Fruit fly (Drosophila melanogaster) whole organism, pupa: Measurements from ENCODE around the gene Cpn.

Source experiments
- CG10348 ChIP-seq: fragments of 200-800 bp; sonication (Bioruptor generic); IDR thresholded peaks from 2 replicates; pipeline ENCODE4 v1.3.6; 2022; ENCODE audit warnings: missing biosample characterization, missing genetic modification characterization
- CG12605 ChIP-seq: fragments of 200-800 bp; sonication (Bioruptor generic); IDR thresholded peaks from 2 replicates; pipeline ENCODE4 v1.3.6; 2022; ENCODE audit warnings: missing biosample characterization, missing genetic modification characterization
- CG13204 ChIP-seq: fragments of 200-800 bp; sonication (Bioruptor generic); optimal IDR thresholded peaks from 2 replicates; lab custom pipeline; 2018; ENCODE audit warnings: missing biosample characterization, mild to moderate bottlenecking, missing genetic modification characterization, moderate library complexity
- CG14655 ChIP-seq: fragments of 200-800 bp; sonication (Bioruptor generic); optimal IDR thresholded peaks from 3 replicates; lab custom pipeline; 2017; ENCODE audit warnings: mild to moderate bottlenecking, missing biosample characterization, missing genetic modification reagents, missing genetic modification characterization
- CG15710 ChIP-seq: fragments of 200-800 bp; sonication (Bioruptor generic); optimal IDR thresholded peaks from 2 replicates; lab custom pipeline; 2018; ENCODE audit warnings: missing biosample characterization, mild to moderate bottlenecking, missing genetic modification characterization, moderate library complexity
- CG17806 ChIP-seq: fragments of 200-800 bp; sonication (Bioruptor generic); optimal IDR thresholded peaks from 2 replicates; lab custom pipeline; 2018; ENCODE audit warnings: missing biosample characterization, mild to moderate bottlenecking, missing genetic modification characterization, moderate library complexity
- CG32121 ChIP-seq: fragments of 200-800 bp; sonication (Bioruptor generic); IDR thresholded peaks from 2 replicates; pipeline ENCODE4 v1.3.6; 2022; ENCODE audit warnings: missing biosample characterization, missing genetic modification characterization
- CG34367 ChIP-seq: fragments of 200-800 bp; sonication (Bioruptor generic); optimal IDR thresholded peaks from 2 replicates; lab custom pipeline; 2018; ENCODE audit warnings: missing biosample characterization, mild to moderate bottlenecking, missing genetic modification characterization
- CG4496 ChIP-seq: fragments of 200-800 bp; sonication (Bioruptor generic); IDR thresholded peaks from 3 replicates; pipeline ENCODE4 v1.3.6; 2022; ENCODE audit warnings: missing biosample characterization, missing genetic modification characterization
- CG8159 ChIP-seq: fragments of 200-800 bp; sonication (Bioruptor generic); optimal IDR thresholded peaks from 3 replicates; lab custom pipeline; 2018; ENCODE audit warnings: missing biosample characterization, mild to moderate bottlenecking, missing genetic modification characterization, moderate library complexity
- CG8301 ChIP-seq: fragments of 200-800 bp; sonication (Bioruptor generic); optimal IDR thresholded peaks from 2 replicates; lab custom pipeline; 2018; ENCODE audit warnings: missing biosample characterization, mild to moderate bottlenecking, missing genetic modification characterization
- CG9948 ChIP-seq: fragments of 200-800 bp; sonication (Bioruptor generic); optimal IDR thresholded peaks from 2 replicates; lab custom pipeline; 2018; ENCODE audit warnings: missing biosample characterization, mild to moderate bottlenecking, missing genetic modification characterization, moderate library complexity
- D1 ChIP-seq: fragments of 200-800 bp; sonication (Bioruptor generic); optimal IDR thresholded peaks from 2 replicates; lab custom pipeline; 2018; ENCODE audit warnings: missing biosample characterization, mild to moderate bottlenecking, missing genetic modification characterization, moderate library complexity
- EcR ChIP-seq: fragments of 200-800 bp; sonication (Bioruptor generic); optimal IDR thresholded peaks from 3 replicates; lab custom pipeline; 2019; ENCODE audit warnings: missing biosample characterization, missing genetic modification characterization, mild to moderate bottlenecking, moderate library complexity, missing genetic modification reagents
- Ets98B ChIP-seq: fragments of 200-800 bp; sonication (Bioruptor generic); IDR thresholded peaks from 2 replicates; pipeline ENCODE4 v1.3.6; 2022; ENCODE audit warnings: missing biosample characterization, missing genetic modification characterization
- Pif1A ChIP-seq: fragments of 200-800 bp; sonication (Bioruptor generic); optimal IDR thresholded peaks from 3 replicates; lab custom pipeline; 2016; ENCODE audit warnings: missing biosample characterization, missing genetic modification characterization
- Pif1B ChIP-seq: fragments of 200-800 bp; sonication (Bioruptor generic); optimal IDR thresholded peaks from 3 replicates; lab custom pipeline; 2016; ENCODE audit warnings: missing biosample characterization, missing genetic modification characterization
- Snoo ChIP-seq: fragments of 200-800 bp; sonication (Bioruptor generic); optimal IDR thresholded peaks from 3 replicates; lab custom pipeline; 2017; ENCODE audit warnings: missing biosample characterization, mild to moderate bottlenecking, missing genetic modification characterization, inconsistent platforms
- fd96Ca ChIP-seq: fragments of 200-800 bp; sonication (Bioruptor generic); IDR thresholded peaks from 3 replicates; pipeline ENCODE4 v1.3.6; 2022; ENCODE audit warnings: missing biosample characterization, missing genetic modification characterization
- gl ChIP-seq: fragments of 200-800 bp; sonication (Bioruptor generic); optimal IDR thresholded peaks from 2 replicates; lab custom pipeline; 2018; ENCODE audit warnings: missing biosample characterization, mild to moderate bottlenecking, missing genetic modification characterization
- rn ChIP-seq: fragments of 200-800 bp; sonication (Bioruptor generic); IDR thresholded peaks from 2 replicates; pipeline ENCODE4 v1.3.6; 2022; ENCODE audit warnings: missing biosample characterization, missing genetic modification characterization

The Cpn gene

dm6 chr3R:12121161-12121560, 44.8 kb downstream of the Cpn start:
- peak; percentile 75 for TF ChIP-seq Snoo (tag; lab: Kevin White, UChicago)
- TF ChIP-seq CG32121, result peak; percentile 75
- TF ChIP-seq CG8301 (tag; lab: Kevin White, UChicago), result peak; percentile 33
- peak; percentile 51 for TF ChIP-seq Ets98B (GFP tag; lab: Robert Waterston, UW)
- TF ChIP-seq CG34367 (tag; lab: Kevin White, UChicago), result peak; percentile 78
- TF ChIP-seq CG8159 (tag; lab: Kevin White, UChicago), result peak; percentile 62
- TF ChIP-seq CG14655, result peak; percentile 49
- TF ChIP-seq CG13204 (GFP tag; lab: Kevin White, UChicago), result no peak
- TF ChIP-seq CG10348 (GFP tag; lab: Robert Waterston, UW), result peak; percentile 48; the same call in 1 of the 2 replicates
- peak; percentile 63 for TF ChIP-seq CG17806 (tag; lab: Kevin White, UChicago)
- TF ChIP-seq fd96Ca (GFP tag; lab: Robert Waterston, UW), result peak; percentile 83
- TF ChIP-seq Pif1A, result peak; percentile 49
- TF ChIP-seq rn (GFP tag; lab: Robert Waterston, UW), result peak; percentile 85
- TF ChIP-seq Pif1B (GFP tag; lab: Kevin White, UChicago), result peak; percentile 15
- peak; percentile 97 for TF ChIP-seq CG4496
- TF ChIP-seq D1, result peak; percentile 65
- TF ChIP-seq CG15710 (tag; lab: Kevin White, UChicago), result peak; percentile 61
- TF ChIP-seq gl, result peak; percentile 15
- TF ChIP-seq EcR, result no peak
- peak; percentile 59; the same call in 1 of the 2 replicates for TF ChIP-seq CG12605
- TF ChIP-seq CG9948 (tag; lab: Kevin White, UChicago), result peak; percentile 44

dm6 chr3R:12113700-12114099, 52.3 kb downstream of the Cpn start:
- TF ChIP-seq CG8159 (tag; lab: Kevin White, UChicago), result no peak
- TF ChIP-seq Pif1A, result no peak
- TF ChIP-seq Pif1B (GFP tag; lab: Kevin White, UChicago), result no peak
- TF ChIP-seq fd96Ca (GFP tag; lab: Robert Waterston, UW), result no peak
- no peak for TF ChIP-seq CG10348 (GFP tag; lab: Robert Waterston, UW)
- TF ChIP-seq CG14655, result no peak
- no peak for TF ChIP-seq D1
- TF ChIP-seq EcR, result no peak
- TF ChIP-seq CG4496, result no peak
- TF ChIP-seq CG8301 (tag; lab: Kevin White, UChicago), result no peak
- no peak for TF ChIP-seq CG17806 (tag; lab: Kevin White, UChicago)
- TF ChIP-seq CG13204 (GFP tag; lab: Kevin White, UChicago), result no peak
- no peak for TF ChIP-seq CG9948 (tag; lab: Kevin White, UChicago)
- no peak for TF ChIP-seq Snoo (tag; lab: Kevin White, UChicago)
- no peak for TF ChIP-seq Ets98B (GFP tag; lab: Robert Waterston, UW)
- no peak for TF ChIP-seq CG34367 (tag; lab: Kevin White, UChicago)
- TF ChIP-seq CG15710 (tag; lab: Kevin White, UChicago), result no peak
- TF ChIP-seq gl, result no peak
- TF ChIP-seq rn (GFP tag; lab: Robert Waterston, UW), result no peak
